Fruit fly (Drosophila melanogaster) whole organism, embryonic: Measurements from ENCODE around the gene CtsF.

Source experiments
- Adf1 ChIP-seq: fragments of 200-800 bp; sonication (Bioruptor generic); IDR thresholded peaks from 2 replicates; pipeline ENCODE4 v1.3.6; 2022; ENCODE audit warnings: missing biosample characterization, missing genetic modification characterization
- CG11093 ChIP-seq: fragments of 200-800 bp; sonication (Bioruptor generic); IDR thresholded peaks from 3 replicates; pipeline ENCODE4 v1.3.6; 2022; ENCODE audit warnings: missing biosample characterization, missing genetic modification characterization
- CG12071 ChIP-seq: fragments of 200-800 bp; sonication (Bioruptor generic); optimal IDR thresholded peaks from 3 replicates; lab custom pipeline; 2018; ENCODE audit warnings: missing biosample characterization, mild to moderate bottlenecking, missing genetic modification characterization
- CG13894 ChIP-seq: fragments of 200-800 bp; sonication (Bioruptor generic); optimal IDR thresholded peaks from 3 replicates; lab custom pipeline; 2018; ENCODE audit warnings: missing biosample characterization, mild to moderate bottlenecking, missing genetic modification characterization, moderate library complexity
- CG14014 ChIP-seq: fragments of 200-800 bp; sonication (Bioruptor generic); IDR thresholded peaks from 2 replicates; pipeline ENCODE4 v1.3.6; 2022; ENCODE audit warnings: missing biosample characterization, missing genetic modification characterization
- CG1529 ChIP-seq: fragments of 200-800 bp; sonication (Bioruptor generic); optimal IDR thresholded peaks from 3 replicates; lab custom pipeline; 2018; ENCODE audit warnings: missing biosample characterization, missing genetic modification characterization
- CG17829 ChIP-seq: fragments of 200-800 bp; optimal IDR thresholded peaks from 2 replicates; lab custom pipeline; 2019; ENCODE audit warnings: missing biosample characterization, mild to moderate bottlenecking, missing genetic modification characterization, moderate library complexity
- CG31388 ChIP-seq: fragments of 200-800 bp; sonication (Bioruptor generic); optimal IDR thresholded peaks from 2 replicates; lab custom pipeline; 2016; ENCODE audit warnings: missing biosample characterization, missing genetic modification characterization
- CG32767 ChIP-seq: fragments of 200-800 bp; sonication (Bioruptor generic); IDR thresholded peaks from 2 replicates; pipeline ENCODE4 v1.3.6; 2022; ENCODE audit warnings: missing biosample characterization, missing genetic modification characterization
- CG34422 ChIP-seq: fragments of 200-800 bp; sonication (Bioruptor generic); IDR thresholded peaks from 3 replicates; pipeline ENCODE4 v1.3.6; 2022; ENCODE audit warnings: missing biosample characterization, missing genetic modification characterization
- CG3726 ChIP-seq: fragments of 200-800 bp; sonication (Bioruptor generic); IDR thresholded peaks from 3 replicates; pipeline ENCODE4, ENCODE4 v1.3.6; 2022; ENCODE audit warnings: missing biosample characterization, missing genetic modification characterization
- CG4424 ChIP-seq: fragments of 200-800 bp; sonication (Bioruptor generic); optimal IDR thresholded peaks from 3 replicates; lab custom pipeline; 2016; ENCODE audit warnings: missing biosample characterization, missing genetic modification characterization
- CG6272 ChIP-seq: fragments of 200-800 bp; sonication (Bioruptor generic); IDR thresholded peaks from 2 replicates; pipeline ENCODE4 v1.3.6; 2022; ENCODE audit warnings: missing biosample characterization, missing genetic modification characterization
- CG6791 ChIP-seq: fragments of 200-800 bp; sonication (Bioruptor generic); IDR thresholded peaks from 3 replicates; pipeline ENCODE4 v1.3.6; 2022; ENCODE audit warnings: missing biosample characterization, missing genetic modification characterization; ENCODE audit not compliant: partially characterized antibody
- CG8388 ChIP-seq: fragments of 200-800 bp; sonication (Bioruptor generic); optimal IDR thresholded peaks from 2 replicates; lab custom pipeline; 2019; ENCODE audit warnings: missing biosample characterization, mild to moderate bottlenecking, missing genetic modification characterization, moderate library complexity
- CG9932 ChIP-seq: fragments of 200-800 bp; sonication (Bioruptor generic); IDR thresholded peaks from 2 replicates; pipeline ENCODE4 v1.3.6; 2022; ENCODE audit warnings: missing biosample characterization, missing genetic modification characterization
- Fer3 ChIP-seq: fragments of 200-800 bp; sonication (Bioruptor generic); optimal IDR thresholded peaks from 2 replicates; lab custom pipeline; 2018; ENCODE audit warnings: missing biosample characterization, mild to moderate bottlenecking, missing genetic modification characterization, moderate library complexity
- H2.0 ChIP-seq: fragments of 200-800 bp; sonication (Bioruptor generic); IDR thresholded peaks from 2 replicates; pipeline ENCODE4 v1.3.6; 2022; ENCODE audit warnings: missing biosample characterization, missing genetic modification characterization
- Med ChIP-seq: fragments of 200-800 bp; sonication (Bioruptor generic); peaks from one replicate; lab custom pipeline; 2016; ENCODE audit warnings: missing biosample characterization, missing genetic modification characterization, mild to moderate bottlenecking, inconsistent platforms, moderate library complexity
- Myb ChIP-seq: fragments of 200-800 bp; sonication (Bioruptor generic); optimal IDR thresholded peaks from 2 replicates; lab custom pipeline; 2016; ENCODE audit warnings: missing biosample characterization, missing genetic modification characterization
- NFAT ChIP-seq: fragments of 200-800 bp; sonication (Bioruptor generic); IDR thresholded peaks from 2 replicates; pipeline ENCODE4 v1.3.6; 2022; ENCODE audit warnings: missing biosample characterization, missing genetic modification characterization
- Rfx ChIP-seq: fragments of 200-800 bp; sonication (Bioruptor generic); IDR thresholded peaks from 2 replicates; pipeline ENCODE4 v1.3.6; 2022; ENCODE audit warnings: missing biosample characterization, missing genetic modification characterization
- Trl ChIP-seq, 3 experiments: fragments of >200 bp in 2 of 3; fragments of 200-800 bp in 1 of 3; sonication (Bioruptor generic) in 1 of 3; optimal IDR thresholded peaks; 2 replicates in 1 of 3; 3 replicates in 2 of 3; lab custom pipeline; 2016 to 2017; ENCODE audit warnings: missing biosample characterization in 1 of 3, missing genetic modification characterization in 1 of 3
- Xrp1 ChIP-seq: fragments of 200-800 bp; sonication (Bioruptor generic); IDR thresholded peaks from 2 replicates; pipeline ENCODE4 v1.3.6; 2022; ENCODE audit warnings: missing biosample characterization, missing genetic modification characterization
- bowl ChIP-seq: fragments of 200-800 bp; sonication (Bioruptor generic); IDR thresholded peaks from 2 replicates; pipeline ENCODE4 v1.3.6; 2022; ENCODE audit warnings: missing biosample characterization, missing genetic modification characterization
- br ChIP-seq: fragments of >200 bp; optimal IDR thresholded peaks from 2 replicates; lab custom pipeline; 2017
- chinmo ChIP-seq: fragments of 200-800 bp; sonication (Bioruptor generic); IDR thresholded peaks from 4 replicates; pipeline ENCODE4 v1.3.6; 2022; ENCODE audit warnings: missing biosample characterization, missing genetic modification characterization; ENCODE audit not compliant: partially characterized antibody
- crol ChIP-seq: fragments of 200-800 bp; sonication (Bioruptor generic); IDR thresholded peaks from 2 replicates; pipeline ENCODE4 v1.3.6; 2022; ENCODE audit warnings: missing biosample characterization, missing genetic modification characterization
- cwo ChIP-seq: fragments of 200-800 bp; sonication (Bioruptor generic); optimal IDR thresholded peaks from 3 replicates; lab custom pipeline; 2017; ENCODE audit warnings: missing biosample characterization, missing genetic modification characterization, mild to moderate bottlenecking, moderate library complexity, missing genetic modification reagents
- gro ChIP-seq: fragments of 200-800 bp; sonication (Bioruptor generic); optimal IDR thresholded peaks from 2 replicates; lab custom pipeline; 2016; ENCODE audit warnings: missing biosample characterization, missing genetic modification characterization
- gt ChIP-seq: fragments of 200-800 bp; sonication (Bioruptor generic); IDR thresholded peaks from 2 replicates; pipeline ENCODE4 v1.3.6; 2022; ENCODE audit warnings: missing biosample characterization, missing genetic modification characterization
- kah ChIP-seq: fragments of 200-800 bp; sonication (Bioruptor generic); optimal IDR thresholded peaks from 2 replicates; lab custom pipeline; 2018; ENCODE audit warnings: missing biosample characterization, mild to moderate bottlenecking, missing genetic modification characterization
- lbe ChIP-seq: fragments of 200-800 bp; sonication (Bioruptor generic); optimal IDR thresholded peaks from 2 replicates; lab custom pipeline; 2016; ENCODE audit warnings: missing biosample characterization, mild to moderate bottlenecking, missing genetic modification characterization
- mld ChIP-seq: fragments of 200-800 bp; sonication (Bioruptor generic); IDR thresholded peaks from 3 replicates; pipeline ENCODE4 v1.3.6; 2022; ENCODE audit warnings: missing biosample characterization, missing genetic modification characterization; ENCODE audit not compliant: partially characterized antibody
- p53 ChIP-seq: fragments of 200-800 bp; sonication (Bioruptor generic); optimal IDR thresholded peaks from 2 replicates; lab custom pipeline; 2016; ENCODE audit warnings: missing biosample characterization, missing genetic modification characterization
- pan ChIP-seq, 4 experiments: fragments of >200 bp in 3 of 4; fragments of 200-800 bp in 1 of 4; sonication (Bioruptor generic) in 1 of 4; optimal IDR thresholded peaks in 3 of 4; IDR thresholded peaks in 1 of 4; 2 replicates each; pipeline versions ENCODE4 v1.3.6 to Lab custom; 2017 to 2022; ENCODE audit warnings: missing biosample characterization in 2 of 4, missing genetic modification characterization in 2 of 4, mixed read lengths in 1 of 4
- prd ChIP-seq, 3 experiments: fragments of >200 bp in 2 of 3; fragments of 200-800 bp in 1 of 3; sonication (Bioruptor generic) in 1 of 3; optimal IDR thresholded peaks in 2 of 3; IDR thresholded peaks in 1 of 3; 2 replicates in 2 of 3; 3 replicates in 1 of 3; pipeline versions ENCODE4 v1.3.6 to Lab custom; 2017 to 2022; ENCODE audit warnings: missing biosample characterization in 1 of 3, missing genetic modification characterization in 1 of 3
- psq ChIP-seq: fragments of 200-800 bp; sonication (Bioruptor generic); optimal IDR thresholded peaks from 2 replicates; lab custom pipeline; 2017; ENCODE audit warnings: missing biosample characterization, missing genetic modification characterization
- pzg ChIP-seq: fragments of 200-800 bp; sonication (Bioruptor generic); optimal IDR thresholded peaks from 3 replicates; lab custom pipeline; 2018; ENCODE audit warnings: missing biosample characterization, mild to moderate bottlenecking, missing genetic modification characterization, moderate library complexity
- rib ChIP-seq: fragments of 200-800 bp; sonication (Bioruptor generic); IDR thresholded peaks from 2 replicates; pipeline ENCODE4 v1.3.6; 2022; ENCODE audit warnings: missing biosample characterization, missing genetic modification characterization
- sc ChIP-seq, 3 experiments: fragments of >200 bp in 2 of 3; fragments of 200-800 bp in 1 of 3; sonication (Bioruptor generic) in 1 of 3; optimal IDR thresholded peaks; 2 replicates in 2 of 3; 3 replicates in 1 of 3; lab custom pipeline; 2017; ENCODE audit warnings: mild to moderate bottlenecking in 1 of 3, missing biosample characterization in 1 of 3, missing genetic modification characterization in 1 of 3, missing genetic modification reagents in 1 of 3
- scrt ChIP-seq: fragments of 200-800 bp; sonication (Bioruptor generic); optimal IDR thresholded peaks from 2 replicates; lab custom pipeline; 2018; ENCODE audit warnings: missing biosample characterization, mild to moderate bottlenecking, missing genetic modification characterization, moderate library complexity
- sna ChIP-seq: fragments of 200-800 bp; sonication (Bioruptor generic); IDR thresholded peaks from 2 replicates; pipeline ENCODE4 v1.3.6; 2022; ENCODE audit warnings: missing biosample characterization, missing genetic modification characterization; ENCODE audit not compliant: partially characterized antibody
- usp ChIP-seq: fragments of >200 bp; optimal IDR thresholded peaks from 2 replicates; lab custom pipeline; 2017; ENCODE audit warnings: missing biosample characterization, missing genetic modification characterization
- vvl ChIP-seq: fragments of 200-800 bp; sonication (Bioruptor generic); IDR thresholded peaks from 2 replicates; pipeline ENCODE4 v1.3.6; 2022; ENCODE audit warnings: missing biosample characterization, missing genetic modification characterization
- zen2 ChIP-seq: fragments of 200-800 bp; sonication (Bioruptor generic); IDR thresholded peaks from 3 replicates; pipeline ENCODE4 v1.3.6; 2022; ENCODE audit warnings: missing biosample characterization, missing genetic modification characterization; ENCODE audit not compliant: partially characterized antibody
- zfh2 ChIP-seq: fragments of 200-800 bp; sonication (Bioruptor generic); optimal IDR thresholded peaks from 2 replicates; lab custom pipeline; 2016; ENCODE audit warnings: missing biosample characterization, missing genetic modification characterization

CtsF gene

dm6 chr3R:5282755-5283359 lies 31.3 kb upstream of the CtsF start (continued):
- TF ChIP-seq CG14014 (GFP tag; lab: Robert Waterston, UW): peak; percentile 52; the same call in 1 of the 2 replicates
- no peak for TF ChIP-seq usp (GFP tag; lab: Kevin White, UChicago)
- peak; percentile 46 for TF ChIP-seq CG6272 (GFP tag; lab: Robert Waterston, UW)
- TF ChIP-seq sna (GFP tag; lab: Robert Waterston, UW): peak; percentile 48; the same call in 1 of the 2 replicates
- no peak for TF ChIP-seq gro (GFP tag; lab: Kevin White, UChicago)
- no peak; the same call in 1 of the 2 replicates for TF ChIP-seq bowl (GFP tag; lab: Robert Waterston, UW)
- no peak for TF ChIP-seq CG4424 (GFP tag; lab: Kevin White, UChicago)
- TF ChIP-seq NFAT (GFP tag; lab: Robert Waterston, UW): peak; percentile 69
- TF ChIP-seq CG1529 (GFP tag; lab: Kevin White, UChicago): no peak
- no peak for TF ChIP-seq CG3726 (GFP tag; lab: Robert Waterston, UW)
- TF ChIP-seq mld: 0 out of 3 replicates have a peak, but pooled peaks have one; percentile 44
- TF ChIP-seq vvl: peak; percentile 50
- TF ChIP-seq CG17829: no peak
- peak; percentile 93; the same call in 3 of the 4 replicates for TF ChIP-seq chinmo
- no peak for TF ChIP-seq Myb (GFP tag; lab: Kevin White, UChicago)
- TF ChIP-seq scrt: peak; percentile 88
- TF ChIP-seq zen2 (GFP tag; lab: Robert Waterston, UW): peak; percentile 71; the same call in 2 of the 3 replicates
- peak; percentile 34; the same call in 1 of the 2 replicates for TF ChIP-seq H2.0 (GFP tag; lab: Robert Waterston, UW)
- TF ChIP-seq Adf1 (GFP tag; lab: Robert Waterston, UW): peak; percentile 87
- TF ChIP-seq CG32767 (GFP tag; lab: Robert Waterston, UW): 0 out of 2 replicates have a peak, but pooled peaks have one; percentile 29
- TF ChIP-seq Fer3 (tag; lab: Kevin White, UChicago): no peak
- TF ChIP-seq pan (optimal IDR thresholded peaks at IDR 0.05; lab: Kevin White, UChicago): no peak
- TF ChIP-seq pan (GFP tag; optimal IDR thresholded peaks at IDR 0.05 in 1 of 2, IDR thresholded peaks at IDR 0.05 in 1 of 2): peak in 1 of 2 experiments; percentile 50
- peak; percentile 82 for TF ChIP-seq rib (GFP tag; lab: Robert Waterston, UW)
- peak; percentile 73 for TF ChIP-seq kah

- TF ChIP-seq Rfx (GFP tag; lab: Robert Waterston, UW): peak; percentile 54
- TF ChIP-seq psq (GFP tag; lab: Kevin White, UChicago): peak; percentile 37
- TF ChIP-seq CG9932: peak; percentile 55
- peak; percentile 45 for TF ChIP-seq Med (GFP tag; lab: Kevin White, UChicago)
- no peak for TF ChIP-seq pzg (GFP tag; lab: Kevin White, UChicago)
- TF ChIP-seq gro (GFP tag; lab: Kevin White, UChicago): no peak
- TF ChIP-seq Xrp1: peak; percentile 29; the same call in 1 of the 2 replicates
- no peak for TF ChIP-seq CG34422 (GFP tag; lab: Robert Waterston, UW)
- no peak for TF ChIP-seq CG31388 (GFP tag; lab: Kevin White, UChicago)
- peak; percentile 11 for TF ChIP-seq zfh2 (GFP tag; lab: Kevin White, UChicago)
- no peak for TF ChIP-seq CG6791 (GFP tag; lab: Robert Waterston, UW)
- 0 out of 4 replicates have a peak, but pooled peaks have one; percentile 39 for TF ChIP-seq chinmo
- 0 out of 3 replicates have a peak, but pooled peaks have one; percentile 15 for TF ChIP-seq CG11093 (GFP tag; lab: Robert Waterston, UW)
- no peak for TF ChIP-seq p53
- no peak for TF ChIP-seq prd (optimal IDR thresholded peaks at IDR 0.05; lab: Kevin White, UChicago)
- no peak for TF ChIP-seq prd (GFP tag; IDR thresholded peaks at IDR 0.05; lab: Robert Waterston, UW)
- no peak for TF ChIP-seq sc (optimal IDR thresholded peaks at IDR 0.05; lab: Kevin White, UChicago)
- TF ChIP-seq sc (GFP tag; optimal IDR thresholded peaks at IDR 0.05; lab: Kevin White, UChicago): no peak
- TF ChIP-seq CG13894: peak; percentile 40
- no peak for TF ChIP-seq CG8388 (GFP tag; lab: Kevin White, UChicago)
- TF ChIP-seq lbe (GFP tag; lab: Kevin White, UChicago): peak; percentile 64
- no peak for TF ChIP-seq br (lab: Kevin White, UChicago)
- TF ChIP-seq crol (GFP tag; lab: Robert Waterston, UW): peak; percentile 45; the same call in 1 of the 2 replicates
- TF ChIP-seq gt (GFP tag; lab: Robert Waterston, UW): no peak
- no peak for TF ChIP-seq CG12071 (GFP tag; lab: Kevin White, UChicago)
- no peak for TF ChIP-seq cwo (GFP tag; lab: Kevin White, UChicago)
- TF ChIP-seq Trl (optimal IDR thresholded peaks at IDR 0.05; lab: Kevin White, UChicago): peak; percentile 1 to 35
- no peak for TF ChIP-seq Trl (GFP tag; optimal IDR thresholded peaks at IDR 0.05; lab: Kevin White, UChicago)
Measured at dm6 chr3R:5281094-5281493, 29.5 kb upstream of the CtsF start.
